Worm (Caenorhabditis elegans) whole organism, L4/young adult: Measurements from ENCODE around the gene ZK637.12.

Source experiments
- dao-5 ChIP-seq: sonication (generic microtip); optimal IDR thresholded peaks from 2 replicates; lab custom pipeline; 2016; ENCODE audit warnings: missing genotype, missing genetic modification characterization, moderate library complexity, missing compliant biosample characterization
- him-1 ChIP-seq: sonication (generic microtip); optimal IDR thresholded peaks from 2 replicates; lab custom pipeline; 2016; ENCODE audit warnings: missing genotype, missing genetic modification reagents, missing genetic modification characterization, missing compliant biosample characterization

- TF ChIP-seq dao-5 (tag; lab: Kevin White, UChicago) (no peak), him-1 (tag; lab: Kevin White, UChicago) (no peak)
These were observed 45.1 kb upstream of the ZK637.12 start for ce11 chrIII:8878960-8879359.
